Worm (Caenorhabditis elegans): Measurements from ENCODE around the gene gta-1.

The gta-1 gene

DNA sequence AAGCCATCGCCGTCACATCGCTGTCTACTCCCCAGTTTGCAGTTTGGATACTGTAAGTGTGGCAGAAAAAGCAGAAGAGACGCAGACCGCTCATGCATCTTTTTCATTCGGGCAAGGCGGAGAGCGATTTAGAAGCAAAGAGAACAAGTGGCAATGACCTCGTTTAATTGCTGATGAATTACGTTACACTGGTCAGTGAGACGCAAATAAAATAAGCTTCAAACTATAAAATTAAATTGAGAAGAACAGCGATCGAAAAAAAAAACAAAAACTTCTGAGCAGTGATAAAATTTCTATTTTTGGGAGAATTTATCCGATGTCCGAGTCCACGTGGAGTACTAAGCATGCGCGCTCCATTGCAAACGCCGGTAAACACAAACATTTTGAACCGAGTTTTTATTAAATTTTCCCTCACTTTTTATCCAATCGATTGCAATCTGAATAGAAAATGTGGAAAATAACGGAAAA, 41.7 kb downstream of the gta-1 start, which contains the start of gene C24F3.2 (continued):
- TF ChIP-seq snpc-4 (GFP tag; optimal IDR thresholded peaks at IDR 0.05) (no peak), snpc-4 (tag; optimal IDR thresholded peaks at IDR 0.05) (peak in 1 of 4 experiments; percentile 20)

- TF ChIP-seq mcd-1 (GFP tag; IDR thresholded peaks at IDR 0.05), result no peak
- TF ChIP-seq hlh-26 (GFP tag; conservative IDR thresholded peaks at IDR 0.05), result no peak
- no peak for TF ChIP-seq hmg-20 (GFP tag; IDR thresholded peaks at IDR 0.05)
- no peak for TF ChIP-seq lin-26 (GFP tag; IDR thresholded peaks at IDR 0.05)
- no peak for TF ChIP-seq mxl-1 (tag; optimal IDR thresholded peaks at IDR 0.05)
- TF ChIP-seq ekl-4 (GFP tag; IDR thresholded peaks at IDR 0.05), result no peak
- TF ChIP-seq sdz-38 (tag; optimal IDR thresholded peaks at IDR 0.05), result no peak
- no peak for TF ChIP-seq repo-1 (tag; optimal IDR thresholded peaks at IDR 0.05)
- no peak for TF ChIP-seq Y53F4B.3 (GFP tag; IDR thresholded peaks at IDR 0.05)
- no peak for TF ChIP-seq ztf-22 (GFP tag; optimal IDR thresholded peaks at IDR 0.05)
- TF ChIP-seq him-1 (tag; optimal IDR thresholded peaks at IDR 0.05), result no peak
- TF ChIP-seq gei-17 (GFP tag; optimal IDR thresholded peaks at IDR 0.05), result no peak
- no peak for TF ChIP-seq lag-1 (GFP tag; IDR thresholded peaks at IDR 0.05)
- TF ChIP-seq snpc-4 (GFP tag; optimal IDR thresholded peaks at IDR 0.05), result no peak
- TF ChIP-seq snpc-4 (tag; optimal IDR thresholded peaks at IDR 0.05), result no peak
- TF ChIP-seq mes-4 (tag; optimal IDR thresholded peaks at IDR 0.05), result no peak
- TF ChIP-seq lir-1 (GFP tag; conservative IDR thresholded peaks at IDR 0.05), result no peak
- TF ChIP-seq C17E4.6 (GFP tag; IDR thresholded peaks at IDR 0.05), result no peak
Measured at ce11 chrIV:10223723-10224122, 43.3 kb downstream of the gta-1 start, which contains the start of gene nas-12. Gene nas-12, plus strand, starts transcription at chrIV:10224023.

- TF ChIP-seq C17E4.6 (GFP tag; IDR thresholded peaks at IDR 0.05), result no peak
- TF ChIP-seq F37B4.10 (GFP tag; IDR thresholded peaks at IDR 0.05), result no peak
- TF ChIP-seq hlh-12 (tag; optimal IDR thresholded peaks at IDR 0.05), result no peak
- no peak for TF ChIP-seq Y53G8AR.9 (GFP tag; conservative IDR thresholded peaks at IDR 0.05)
- TF ChIP-seq T07F8.4 (tag; optimal IDR thresholded peaks at IDR 0.05), result no peak
- no peak for TF ChIP-seq egrh-3 (GFP tag; IDR thresholded peaks at IDR 0.05)
- no peak for TF ChIP-seq tbp1 (GFP tag; optimal IDR thresholded peaks at IDR 0.05)
- no peak for TF ChIP-seq F52B5.7 (tag; optimal IDR thresholded peaks at IDR 0.05)
- no peak for TF ChIP-seq ama-1 (optimal IDR thresholded peaks at IDR 0.05)
- no peak for TF ChIP-seq ama-1 (GFP tag; optimal IDR thresholded peaks at IDR 0.05)
- TF ChIP-seq let-607 (tag; optimal IDR thresholded peaks at IDR 0.05), result no peak
- TF ChIP-seq F22D6.2 (tag; optimal IDR thresholded peaks at IDR 0.05), result no peak
- no peak for TF ChIP-seq ceh-27 (GFP tag; optimal IDR thresholded peaks at IDR 0.05)
Measured at ce11 chrIV:10227534-10227933, 47.1 kb downstream of the gta-1 start, which contains the start of gene F01G10.6. Gene F01G10.6, minus strand, starts transcription at chrIV:10227634.

DNA sequence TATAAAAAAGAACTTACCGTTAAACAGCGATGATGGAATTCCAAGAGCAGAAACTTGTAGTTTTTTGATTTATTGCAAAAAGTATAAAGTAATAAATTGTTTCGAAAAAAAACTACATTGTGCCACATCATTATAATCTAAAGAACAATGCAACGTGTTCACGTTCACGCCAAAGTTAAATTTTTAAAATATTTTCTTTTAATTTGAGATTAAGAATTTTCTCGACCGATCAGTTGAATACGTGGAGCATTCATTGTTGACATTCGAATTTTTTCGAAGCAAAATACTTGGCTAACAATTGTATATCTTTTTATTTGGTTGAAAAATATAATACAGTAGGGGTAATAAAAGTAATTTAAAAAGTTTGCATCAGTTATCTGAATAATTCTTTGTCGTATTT, 50.5 kb downstream of the gta-1 start, which contains the start of gene F01G10.5:
F01G10.5 (minus strand) TSS at position 101 of the 400 bp plus-strand sequence.
- no peak for TF ChIP-seq zfh-2 (GFP tag; conservative IDR thresholded peaks at IDR 0.05)
- no peak for TF ChIP-seq lin-26 (GFP tag; IDR thresholded peaks at IDR 0.05)
- TF ChIP-seq repo-1 (tag; optimal IDR thresholded peaks at IDR 0.05), result no peak
- TF ChIP-seq cebp-2 (GFP tag; IDR thresholded peaks at IDR 0.05), result no peak
- no peak for TF ChIP-seq F49E8.2 (tag; optimal IDR thresholded peaks at IDR 0.05; ENCODE audit: insufficient read depth)
- TF ChIP-seq xnd-1 (tag; optimal IDR thresholded peaks at IDR 0.05), result no peak

DNA sequence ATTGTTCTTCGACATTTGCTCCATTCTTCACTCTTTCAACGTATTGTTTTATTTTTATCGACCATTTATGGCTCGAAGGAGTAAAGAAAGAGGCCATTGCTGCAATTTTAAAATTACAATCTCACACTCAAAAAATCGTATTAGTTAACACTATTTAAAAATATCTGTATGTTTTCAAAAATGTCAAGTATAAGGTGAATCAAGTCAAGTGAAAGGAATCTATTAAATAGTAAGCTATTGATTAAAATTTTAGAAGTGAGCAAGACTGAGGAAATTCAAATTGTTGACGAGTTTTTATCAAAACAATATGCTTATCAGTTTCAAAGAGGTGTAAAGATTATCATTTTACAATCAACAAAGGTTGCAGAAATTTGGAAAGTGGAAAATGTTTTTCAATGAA, 52.0 kb downstream of the gta-1 start, which contains the start of gene F01G10.4:
F01G10.4 (minus strand) TSS at position 101 of the 400 bp plus-strand sequence.
- no peak for TF ChIP-seq fkh-3 (tag; optimal IDR thresholded peaks at IDR 0.05)
- no peak for TF ChIP-seq ztf-26 (tag; optimal IDR thresholded peaks at IDR 0.05)
- no peak for TF ChIP-seq ekl-4 (GFP tag; IDR thresholded peaks at IDR 0.05)

All from whole organism, young adult.